Fruit fly (Drosophila melanogaster) Kc167 (cell line): ENCODE data around the gene CG9588.

Experiments used
- Sin3A ChIP-seq: fragments of >200 bp; optimal IDR thresholded peaks from 2 replicates; lab custom pipeline; 2018; ENCODE audit warnings: missing external identifiers
- insv ChIP-seq: fragments of >200 bp; optimal IDR thresholded peaks from 3 replicates; lab custom pipeline; 2018; ENCODE audit warnings: missing external identifiers
- psq ChIP-seq: fragments of >200 bp; optimal IDR thresholded peaks from 2 replicates; lab custom pipeline; 2017; ENCODE audit warnings: missing external identifiers

DNA sequence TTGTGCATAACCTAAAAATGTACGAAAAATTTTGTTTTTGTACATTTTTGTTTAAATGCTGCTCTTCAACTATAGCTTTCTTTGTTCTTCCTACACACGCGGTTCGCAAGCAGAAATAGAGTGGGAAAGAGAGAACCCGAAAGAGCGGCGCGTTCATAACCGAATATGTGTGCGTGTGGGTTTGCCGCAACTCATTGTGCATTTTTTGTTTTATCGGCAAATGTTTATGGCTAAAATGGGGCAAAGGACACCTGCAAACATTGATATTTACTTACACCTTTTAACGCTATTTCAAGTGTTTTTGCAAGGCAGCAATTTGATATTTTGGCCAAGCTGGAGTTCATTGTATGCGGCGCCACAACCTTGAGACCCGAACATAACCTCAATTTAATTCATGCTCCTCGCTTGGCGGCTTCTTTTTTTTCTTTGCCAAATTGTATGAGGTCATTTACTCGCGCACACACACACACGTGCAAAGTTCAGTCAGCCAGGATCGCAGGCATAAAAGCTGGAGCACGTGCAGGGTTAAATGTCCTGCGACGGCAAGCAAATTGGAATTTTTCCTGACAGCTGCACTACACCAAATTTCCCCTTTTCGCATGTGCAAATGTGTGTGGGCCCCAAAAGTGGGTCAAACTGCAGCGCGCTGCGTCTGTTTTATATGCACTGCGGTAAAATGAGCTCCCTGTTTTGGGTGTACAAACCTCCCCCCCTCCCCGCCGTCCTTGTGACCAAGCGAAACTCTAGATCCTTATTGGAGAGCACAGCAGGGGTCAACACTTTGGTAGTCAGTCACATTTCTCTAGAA, 28.5 kb downstream of the CG9588 start:
- no peak for TF ChIP-seq psq (lab: Kevin White, UChicago)
- TF ChIP-seq Sin3A (lab: Kevin White, UChicago) = no peak
- no peak for TF ChIP-seq insv (lab: Kevin White, UChicago)
